Fruit fly (Drosophila melanogaster): ENCODE results near the gene Atg17.
A peak's percentile ranks its signal among the peaks of the same experiment; 100 is the strongest.

Gene Atg17

DNA sequence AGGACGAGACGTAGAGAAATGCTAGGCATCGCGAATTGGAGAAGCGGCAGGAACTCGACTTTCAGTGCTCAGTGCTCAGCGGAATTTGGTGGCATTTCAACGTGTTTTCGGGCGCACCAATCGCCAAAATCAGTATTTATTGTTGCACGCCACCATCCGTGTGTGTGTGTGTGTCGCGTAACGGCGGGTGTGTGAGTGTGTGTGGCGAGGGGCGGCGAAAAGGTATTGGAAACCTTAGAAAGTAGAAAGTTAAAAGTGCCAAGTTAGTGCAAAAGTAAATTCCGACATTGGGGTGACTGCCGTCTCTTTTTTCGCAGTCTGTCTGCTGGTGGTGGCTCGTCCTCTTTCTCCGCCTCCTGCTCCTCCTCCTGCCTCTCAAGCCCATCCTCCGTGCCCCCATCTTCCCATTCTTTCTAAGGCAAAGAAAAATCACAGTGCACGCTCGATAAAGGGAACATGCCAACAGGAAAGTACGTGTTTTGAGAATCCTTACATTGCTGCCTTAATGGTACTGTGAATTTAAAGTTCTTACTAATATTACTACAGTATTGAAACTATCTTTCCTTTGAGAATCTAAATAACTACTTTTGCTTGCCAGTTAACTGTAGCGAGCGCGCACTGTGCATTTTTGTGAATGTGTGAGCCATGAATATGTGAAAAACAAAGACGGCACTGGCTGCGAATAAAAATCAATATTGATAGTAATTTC, 16.7 kb downstream of the Atg17 start (continued):
- TF ChIP-seq Fer2 (tag; optimal IDR thresholded peaks at IDR 0.05) (peak; percentile 2), NC2β (GFP tag; optimal IDR thresholded peaks at IDR 0.05) (no peak), E2f2 (GFP tag; IDR thresholded peaks at IDR 0.05) (no peak), kni (GFP tag; optimal IDR thresholded peaks at IDR 0.05) (no peak), MBD-R2 (GFP tag; IDR thresholded peaks at IDR 0.05) (peak; percentile 11; the same call in 1 of the 2 replicates), CG8765 (GFP tag; IDR thresholded peaks at IDR 0.05) (no peak), CG4854 (GFP tag; optimal IDR thresholded peaks at IDR 0.05) (no peak), sug (tag; optimal IDR thresholded peaks at IDR 0.05) (peak; percentile 51), tap (tag; optimal IDR thresholded peaks at IDR 0.05) (peak; percentile 39), GATAe (GFP tag; conservative IDR thresholded peaks at IDR 0.05) (no peak), her (GFP tag; optimal IDR thresholded peaks at IDR 0.05) (peak; percentile 6), abd-A (tag; optimal IDR thresholded peaks at IDR 0.05) (no peak), dmrt11E (tag; optimal IDR thresholded peaks at IDR 0.05) (no peak), CG11398 (GFP tag; optimal IDR thresholded peaks at IDR 0.05) (no peak), Nf-YB (GFP tag; optimal IDR thresholded peaks at IDR 0.05) (no peak), CG18262 (tag; optimal IDR thresholded peaks at IDR 0.05) (peak; percentile 31), CG15479 (GFP tag; optimal IDR thresholded peaks at IDR 0.05) (no peak), PHDP (tag; optimal IDR thresholded peaks at IDR 0.05) (peak; percentile 45), Vsx1 (GFP tag; optimal IDR thresholded peaks at IDR 0.05) (peak; percentile 15), vfl (GFP tag; optimal IDR thresholded peaks at IDR 0.05) (no peak), HLH3B (GFP tag; IDR thresholded peaks at IDR 0.05) (peak; percentile 47; the same call in 1 of the 2 replicates), CG15269 (tag; optimal IDR thresholded peaks at IDR 0.05) (peak; percentile 68), YL-1 (GFP tag; optimal IDR thresholded peaks at IDR 0.05) (no peak), pho (GFP tag; optimal IDR thresholded peaks at IDR 0.05) (peak; percentile 21), CG16779 (GFP tag; IDR thresholded peaks at IDR 0.05) (peak; percentile 42; the same call in 1 of the 2 replicates), insv (GFP tag; optimal IDR thresholded peaks at IDR 0.05) (no peak), Dek (tag; optimal IDR thresholded peaks at IDR 0.05) (peak; percentile 40), dan (GFP tag; IDR thresholded peaks at IDR 0.05) (no peak), ind (GFP tag; optimal IDR thresholded peaks at IDR 0.05) (peak; percentile 60), danr (GFP tag; IDR thresholded peaks at IDR 0.05) (no peak), pfk (GFP tag; optimal IDR thresholded peaks at IDR 0.05) (no peak), mld (GFP tag; IDR thresholded peaks at IDR 0.05; ENCODE audit: partially characterized antibody) (no peak), zfh2 (GFP tag; optimal IDR thresholded peaks at IDR 0.05) (no peak), zf30C (GFP tag; optimal IDR thresholded peaks at IDR 0.05) (no peak), CG2678 (tag; optimal IDR thresholded peaks at IDR 0.05) (peak; percentile 76), p53 (GFP tag; optimal IDR thresholded peaks at IDR 0.05) (no peak), Bteb2 (GFP tag; optimal IDR thresholded peaks at IDR 0.05) (no peak), aop (GFP tag; IDR thresholded peaks at IDR 0.05) (no peak), CG1647 (GFP tag; optimal IDR thresholded peaks at IDR 0.05) (peak; percentile 2), CG4328 (GFP tag; optimal IDR thresholded peaks at IDR 0.05) (no peak), HmgZ (tag; optimal IDR thresholded peaks at IDR 0.05) (no peak), CG32767 (GFP tag; IDR thresholded peaks at IDR 0.05) (no peak), Chrac-16 (GFP tag; optimal IDR thresholded peaks at IDR 0.05) (peak; percentile 18), CG7271 (tag; optimal IDR thresholded peaks at IDR 0.05) (no peak), Ptx1 (GFP tag; IDR thresholded peaks at IDR 0.05) (peak; percentile 56), BEAF-32 (GFP tag; optimal IDR thresholded peaks at IDR 0.05) (no peak), wdn (GFP tag; IDR thresholded peaks at IDR 0.05) (no peak), CG34422 (GFP tag; IDR thresholded peaks at IDR 0.05) (no peak), jumu (GFP tag; optimal IDR thresholded peaks at IDR 0.05) (peak; percentile 23), tx (GFP tag; optimal IDR thresholded peaks at IDR 0.05) (peak; percentile 29)
